Fruit fly (Drosophila melanogaster): Measurements from ENCODE around the gene tal-3A.

DNA sequence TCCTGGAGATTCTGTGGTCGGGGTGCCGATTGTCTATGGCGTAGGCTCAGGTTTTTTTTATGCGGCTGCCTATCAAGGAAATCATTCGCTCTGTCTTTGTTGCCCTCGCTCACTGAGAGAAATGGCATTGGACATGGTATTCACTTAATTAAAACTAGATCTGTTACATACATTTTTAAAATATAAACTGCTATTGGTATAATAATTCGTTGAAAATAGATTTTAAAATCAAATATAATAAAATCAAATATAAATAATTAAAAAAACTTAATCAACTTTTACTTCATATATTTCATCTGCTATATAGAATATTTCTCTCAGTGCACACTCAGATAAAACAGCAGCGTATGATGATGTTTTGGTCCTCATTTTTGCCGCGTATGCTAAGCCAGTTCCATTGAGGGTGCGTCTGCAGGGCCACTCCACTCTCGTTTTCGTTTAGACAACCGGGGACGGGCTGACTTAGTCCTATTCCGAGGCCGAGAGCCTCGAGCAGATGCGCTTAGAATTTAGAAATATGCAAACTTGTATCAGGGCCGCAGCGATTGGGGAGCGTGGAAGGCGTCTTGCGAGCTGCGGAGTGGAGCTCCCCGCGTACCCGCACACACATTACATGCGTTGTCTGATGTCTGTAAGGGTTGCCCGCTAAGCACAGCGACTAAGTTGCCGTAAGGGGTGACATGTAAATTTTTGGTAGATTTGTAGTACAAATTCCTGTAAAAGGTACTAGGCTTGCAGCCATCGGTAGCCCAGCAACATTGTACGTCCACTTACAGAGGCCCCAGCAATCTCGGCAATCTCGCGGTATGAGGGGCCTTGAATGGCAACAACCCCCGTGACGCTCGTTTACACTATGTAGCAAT, 13.1 kb upstream of the tal-3A start:
- TF ChIP-seq CG17806 (tag; optimal IDR thresholded peaks at IDR 0.05) (peak; percentile 48), CG12605 (GFP tag; IDR thresholded peaks at IDR 0.05) (no peak), CG32121 (GFP tag; IDR thresholded peaks at IDR 0.05) (no peak), CG10348 (GFP tag; IDR thresholded peaks at IDR 0.05) (no peak), Pif1B (GFP tag; optimal IDR thresholded peaks at IDR 0.05) (no peak), EcR (GFP tag; optimal IDR thresholded peaks at IDR 0.05) (no peak), Pif1A (GFP tag; optimal IDR thresholded peaks at IDR 0.05) (no peak), Snoo (tag; optimal IDR thresholded peaks at IDR 0.05) (peak; percentile 7), CG34367 (tag; optimal IDR thresholded peaks at IDR 0.05) (no peak), Ets98B (GFP tag; IDR thresholded peaks at IDR 0.05) (no peak)

All from whole organism, pupa.